Worm (Caenorhabditis elegans): ENCODE measurements around the gene fln-1.

Gene fln-1

ce11 chrIV:375915-376314 is at the start of gene fln-1:
Gene fln-1 (minus strand): TSS chrIV:376015.
- no peak for TF ChIP-seq sptf-1 (tag; optimal IDR thresholded peaks at IDR 0.05)
- no peak for TF ChIP-seq ztf-11 (tag; optimal IDR thresholded peaks at IDR 0.05)
- TF ChIP-seq mls-2 (tag; optimal IDR thresholded peaks at IDR 0.05), result no peak
- no peak for TF ChIP-seq ham-2 (GFP tag; optimal IDR thresholded peaks at IDR 0.05)
- TF ChIP-seq flh-1 (GFP tag; optimal IDR thresholded peaks at IDR 0.05), result no peak
- no peak for TF ChIP-seq ceh-39 (tag; optimal IDR thresholded peaks at IDR 0.05)
- no peak for TF ChIP-seq ceh-83 (GFP tag; optimal IDR thresholded peaks at IDR 0.05)
- no peak for TF ChIP-seq nhr-28 (tag; optimal IDR thresholded peaks at IDR 0.05)
- no peak for TF ChIP-seq lsy-2 (tag; optimal IDR thresholded peaks at IDR 0.05)
- TF ChIP-seq M03D4.4 (tag; optimal IDR thresholded peaks at IDR 0.05), result no peak
- no peak for TF ChIP-seq ces-1 (GFP tag; optimal IDR thresholded peaks at IDR 0.05)
- no peak for TF ChIP-seq zip-8 (tag; optimal IDR thresholded peaks at IDR 0.05)
- TF ChIP-seq snpc-4 (tag; optimal IDR thresholded peaks at IDR 0.05), result no peak
- TF ChIP-seq sem-2 (GFP tag; optimal IDR thresholded peaks at IDR 0.05), result no peak
- no peak for TF ChIP-seq nhr-12 (tag; optimal IDR thresholded peaks at IDR 0.05)
- TF ChIP-seq nhr-237 (tag; optimal IDR thresholded peaks at IDR 0.05), result no peak
- no peak for TF ChIP-seq lin-32 (GFP tag; optimal IDR thresholded peaks at IDR 0.05)
- TF ChIP-seq nhr-2 (tag; optimal IDR thresholded peaks at IDR 0.05), result no peak
- no peak for TF ChIP-seq unc-62 (GFP tag; optimal IDR thresholded peaks at IDR 0.05)

- TF ChIP-seq unc-120 (tag; optimal IDR thresholded peaks at IDR 0.05; ENCODE audit: poor library complexity, severe bottlenecking), result peak; percentile 27
- peak; percentile 2 for TF ChIP-seq nhr-237 (tag; optimal IDR thresholded peaks at IDR 0.05)
- peak; percentile 40 for TF ChIP-seq ces-1 (GFP tag; optimal IDR thresholded peaks at IDR 0.05)
- TF ChIP-seq blmp-1 (tag; optimal IDR thresholded peaks at IDR 0.05), result no peak
- no peak for TF ChIP-seq lin-13 (tag; optimal IDR thresholded peaks at IDR 0.05)
- peak; percentile 54 for TF ChIP-seq lsy-2 (tag; optimal IDR thresholded peaks at IDR 0.05)
- TF ChIP-seq mep-1 (tag; optimal IDR thresholded peaks at IDR 0.05), result peak; percentile 48
- peak; percentile 58 for TF ChIP-seq ceh-39 (tag; optimal IDR thresholded peaks at IDR 0.05)
These were observed 49.7 kb upstream of the fln-1 start for ce11 chrIV:425546-425945.

- no peak for TF ChIP-seq elt-1 (tag; optimal IDR thresholded peaks at IDR 0.05; ENCODE audit: borderline replicate concordance, insufficient read depth)
- TF ChIP-seq snpc-4 (tag; optimal IDR thresholded peaks at IDR 0.05), result no peak
- TF ChIP-seq hlh-1 (tag; optimal IDR thresholded peaks at IDR 0.05), result no peak
- TF ChIP-seq ztf-11 (tag; optimal IDR thresholded peaks at IDR 0.05), result no peak
- TF ChIP-seq sptf-1 (tag; optimal IDR thresholded peaks at IDR 0.05), result no peak
- no peak for TF ChIP-seq ces-1 (GFP tag; optimal IDR thresholded peaks at IDR 0.05)
- no peak for TF ChIP-seq mep-1 (tag; optimal IDR thresholded peaks at IDR 0.05)
- TF ChIP-seq nhr-237 (tag; optimal IDR thresholded peaks at IDR 0.05), result no peak
- no peak for TF ChIP-seq sem-2 (GFP tag; optimal IDR thresholded peaks at IDR 0.05)
- no peak for TF ChIP-seq ceh-43 (GFP tag; optimal IDR thresholded peaks at IDR 0.05)
- no peak for TF ChIP-seq nhr-2 (tag; optimal IDR thresholded peaks at IDR 0.05)
These were observed 49.2 kb upstream of the fln-1 start, which contains the start of gene daf-18 for ce11 chrIV:425052-425451. Gene daf-18 (minus strand): TSS chrIV:425177.

ce11 chrIV:422112-422511 is 46.3 kb upstream of the fln-1 start:
- TF ChIP-seq nhr-2 (tag; optimal IDR thresholded peaks at IDR 0.05) (no peak), lsy-2 (tag; optimal IDR thresholded peaks at IDR 0.05) (no peak), nhr-28 (tag; optimal IDR thresholded peaks at IDR 0.05) (no peak), unc-120 (tag; optimal IDR thresholded peaks at IDR 0.05; ENCODE audit: poor library complexity, severe bottlenecking) (no peak), zip-8 (tag; optimal IDR thresholded peaks at IDR 0.05) (no peak), cnd-1 (tag; optimal IDR thresholded peaks at IDR 0.05) (no peak), ceh-39 (tag; optimal IDR thresholded peaks at IDR 0.05) (no peak), lin-13 (tag; optimal IDR thresholded peaks at IDR 0.05) (no peak), elt-1 (tag; optimal IDR thresholded peaks at IDR 0.05; ENCODE audit: borderline replicate concordance, insufficient read depth) (no peak), nhr-76 (tag; optimal IDR thresholded peaks at IDR 0.05) (no peak), lin-32 (GFP tag; optimal IDR thresholded peaks at IDR 0.05) (no peak), snpc-4 (tag; optimal IDR thresholded peaks at IDR 0.05) (no peak), tbx-8 (GFP tag; optimal IDR thresholded peaks at IDR 0.05) (no peak), nhr-12 (tag; optimal IDR thresholded peaks at IDR 0.05) (no peak), flh-1 (GFP tag; optimal IDR thresholded peaks at IDR 0.05) (no peak), M03D4.4 (tag; optimal IDR thresholded peaks at IDR 0.05) (no peak), pha-4 (tag; optimal IDR thresholded peaks at IDR 0.05) (no peak), drap-1 (GFP tag; optimal IDR thresholded peaks at IDR 0.05) (no peak)

ce11 chrIV:420686-421085 is 44.9 kb upstream of the fln-1 start:
- TF ChIP-seq zip-8 (tag; optimal IDR thresholded peaks at IDR 0.05) (no peak), ceh-83 (GFP tag; optimal IDR thresholded peaks at IDR 0.05) (no peak), pha-4 (tag; optimal IDR thresholded peaks at IDR 0.05) (no peak), elt-1 (tag; optimal IDR thresholded peaks at IDR 0.05; ENCODE audit: borderline replicate concordance, insufficient read depth) (no peak)
